Worm (Caenorhabditis elegans): ENCODE measurements around the gene str-252.

DNA sequence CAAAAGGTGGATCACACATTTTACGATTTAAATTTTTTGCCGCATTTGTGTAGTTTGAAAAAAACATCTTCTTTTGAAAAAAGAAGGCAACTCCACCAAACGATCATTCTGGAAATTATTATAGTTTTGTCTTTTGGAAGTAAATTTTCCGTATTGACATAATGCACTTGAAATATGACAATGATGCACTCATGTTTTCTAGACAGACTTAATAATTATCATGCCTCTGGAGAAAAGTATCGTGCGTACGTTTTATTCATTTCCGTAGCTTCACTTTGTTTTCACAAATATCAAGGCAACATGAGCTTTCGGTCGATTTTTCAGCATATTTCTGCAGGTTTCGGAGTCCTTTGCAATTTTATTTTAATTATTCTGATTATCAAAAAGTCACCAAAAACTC is 2.0 kb downstream of the str-252 start, which contains the start of gene str-250:
- TF ChIP-seq elt-1 (tag; optimal IDR thresholded peaks at IDR 0.05) (no peak), aly-2 (tag; optimal IDR thresholded peaks at IDR 0.05) (no peak), R02D3.7 (tag; optimal IDR thresholded peaks at IDR 0.05) (no peak), unc-62 (GFP tag; optimal IDR thresholded peaks at IDR 0.05) (no peak), elt-3 (tag; optimal IDR thresholded peaks at IDR 0.05) (no peak), nhr-237 (tag; optimal IDR thresholded peaks at IDR 0.05) (no peak), ztf-11 (tag; optimal IDR thresholded peaks at IDR 0.05) (no peak), ama-1 (optimal IDR thresholded peaks at IDR 0.05) (no peak)
